Worm (Caenorhabditis elegans) whole organism, L4/young adult: ENCODE data around the gene H12D21.11.

Experiments used
- dao-5 ChIP-seq: sonication (generic microtip); optimal IDR thresholded peaks from 2 replicates; lab custom pipeline; 2016; ENCODE audit warnings: missing genotype, missing genetic modification characterization, moderate library complexity, missing compliant biosample characterization
- him-1 ChIP-seq: sonication (generic microtip); optimal IDR thresholded peaks from 2 replicates; lab custom pipeline; 2016; ENCODE audit warnings: missing genotype, missing genetic modification reagents, missing genetic modification characterization, missing compliant biosample characterization

- no peak for TF ChIP-seq dao-5 (tag; lab: Kevin White, UChicago)
- no peak for TF ChIP-seq him-1 (tag; lab: Kevin White, UChicago)
Observed at ce11 chrV:14877242-14877819, 38.4 kb upstream of the H12D21.11 start.
